Fruit fly (Drosophila melanogaster) whole organism, pupa: ENCODE results near the gene sav.

Experiments used
- CG10348 ChIP-seq: fragments of 200-800 bp; sonication (Bioruptor generic); IDR thresholded peaks from 2 replicates; pipeline ENCODE4 v1.3.6; 2022; ENCODE audit warnings: missing biosample characterization, missing genetic modification characterization
- CG12605 ChIP-seq: fragments of 200-800 bp; sonication (Bioruptor generic); IDR thresholded peaks from 2 replicates; pipeline ENCODE4 v1.3.6; 2022; ENCODE audit warnings: missing biosample characterization, missing genetic modification characterization
- CG13204 ChIP-seq: fragments of 200-800 bp; sonication (Bioruptor generic); optimal IDR thresholded peaks from 2 replicates; lab custom pipeline; 2018; ENCODE audit warnings: missing biosample characterization, mild to moderate bottlenecking, missing genetic modification characterization, moderate library complexity
- CG14655 ChIP-seq: fragments of 200-800 bp; sonication (Bioruptor generic); optimal IDR thresholded peaks from 3 replicates; lab custom pipeline; 2017; ENCODE audit warnings: mild to moderate bottlenecking, missing biosample characterization, missing genetic modification reagents, missing genetic modification characterization
- CG15710 ChIP-seq: fragments of 200-800 bp; sonication (Bioruptor generic); optimal IDR thresholded peaks from 2 replicates; lab custom pipeline; 2018; ENCODE audit warnings: missing biosample characterization, mild to moderate bottlenecking, missing genetic modification characterization, moderate library complexity
- CG17806 ChIP-seq: fragments of 200-800 bp; sonication (Bioruptor generic); optimal IDR thresholded peaks from 2 replicates; lab custom pipeline; 2018; ENCODE audit warnings: missing biosample characterization, mild to moderate bottlenecking, missing genetic modification characterization, moderate library complexity
- CG32121 ChIP-seq: fragments of 200-800 bp; sonication (Bioruptor generic); IDR thresholded peaks from 2 replicates; pipeline ENCODE4 v1.3.6; 2022; ENCODE audit warnings: missing biosample characterization, missing genetic modification characterization
- CG34367 ChIP-seq: fragments of 200-800 bp; sonication (Bioruptor generic); optimal IDR thresholded peaks from 2 replicates; lab custom pipeline; 2018; ENCODE audit warnings: missing biosample characterization, mild to moderate bottlenecking, missing genetic modification characterization
- CG4496 ChIP-seq: fragments of 200-800 bp; sonication (Bioruptor generic); IDR thresholded peaks from 3 replicates; pipeline ENCODE4 v1.3.6; 2022; ENCODE audit warnings: missing biosample characterization, missing genetic modification characterization
- CG8159 ChIP-seq: fragments of 200-800 bp; sonication (Bioruptor generic); optimal IDR thresholded peaks from 3 replicates; lab custom pipeline; 2018; ENCODE audit warnings: missing biosample characterization, mild to moderate bottlenecking, missing genetic modification characterization, moderate library complexity
- CG8301 ChIP-seq: fragments of 200-800 bp; sonication (Bioruptor generic); optimal IDR thresholded peaks from 2 replicates; lab custom pipeline; 2018; ENCODE audit warnings: missing biosample characterization, mild to moderate bottlenecking, missing genetic modification characterization
- CG9948 ChIP-seq: fragments of 200-800 bp; sonication (Bioruptor generic); optimal IDR thresholded peaks from 2 replicates; lab custom pipeline; 2018; ENCODE audit warnings: missing biosample characterization, mild to moderate bottlenecking, missing genetic modification characterization, moderate library complexity
- D1 ChIP-seq: fragments of 200-800 bp; sonication (Bioruptor generic); optimal IDR thresholded peaks from 2 replicates; lab custom pipeline; 2018; ENCODE audit warnings: missing biosample characterization, mild to moderate bottlenecking, missing genetic modification characterization, moderate library complexity
- EcR ChIP-seq: fragments of 200-800 bp; sonication (Bioruptor generic); optimal IDR thresholded peaks from 3 replicates; lab custom pipeline; 2019; ENCODE audit warnings: missing biosample characterization, missing genetic modification characterization, mild to moderate bottlenecking, moderate library complexity, missing genetic modification reagents
- Ets98B ChIP-seq: fragments of 200-800 bp; sonication (Bioruptor generic); IDR thresholded peaks from 2 replicates; pipeline ENCODE4 v1.3.6; 2022; ENCODE audit warnings: missing biosample characterization, missing genetic modification characterization
- Pif1A ChIP-seq: fragments of 200-800 bp; sonication (Bioruptor generic); optimal IDR thresholded peaks from 3 replicates; lab custom pipeline; 2016; ENCODE audit warnings: missing biosample characterization, missing genetic modification characterization
- Pif1B ChIP-seq: fragments of 200-800 bp; sonication (Bioruptor generic); optimal IDR thresholded peaks from 3 replicates; lab custom pipeline; 2016; ENCODE audit warnings: missing biosample characterization, missing genetic modification characterization
- Snoo ChIP-seq: fragments of 200-800 bp; sonication (Bioruptor generic); optimal IDR thresholded peaks from 3 replicates; lab custom pipeline; 2017; ENCODE audit warnings: missing biosample characterization, mild to moderate bottlenecking, missing genetic modification characterization, inconsistent platforms
- fd96Ca ChIP-seq: fragments of 200-800 bp; sonication (Bioruptor generic); IDR thresholded peaks from 3 replicates; pipeline ENCODE4 v1.3.6; 2022; ENCODE audit warnings: missing biosample characterization, missing genetic modification characterization
- gl ChIP-seq: fragments of 200-800 bp; sonication (Bioruptor generic); optimal IDR thresholded peaks from 2 replicates; lab custom pipeline; 2018; ENCODE audit warnings: missing biosample characterization, mild to moderate bottlenecking, missing genetic modification characterization
- rn ChIP-seq: fragments of 200-800 bp; sonication (Bioruptor generic); IDR thresholded peaks from 2 replicates; pipeline ENCODE4 v1.3.6; 2022; ENCODE audit warnings: missing biosample characterization, missing genetic modification characterization

The sav gene

dm6 chr3R:23058858-23059257, 2.2 kb downstream of the sav start, which contains the start of gene Ctns:
Gene Ctns (minus strand): TSS chr3R:23058958.
- TF ChIP-seq CG32121 (GFP tag; lab: Robert Waterston, UW) (no peak), CG14655 (GFP tag; lab: Kevin White, UChicago) (no peak), Pif1A (GFP tag; lab: Kevin White, UChicago) (no peak), Snoo (tag; lab: Kevin White, UChicago) (no peak), CG4496 (GFP tag; lab: Robert Waterston, UW) (no peak), EcR (GFP tag; lab: Kevin White, UChicago) (no peak), Ets98B (GFP tag; lab: Robert Waterston, UW) (no peak)

- TF ChIP-seq CG8301, result no peak
- TF ChIP-seq fd96Ca (GFP tag; lab: Robert Waterston, UW), result no peak
- TF ChIP-seq CG15710 (tag; lab: Kevin White, UChicago), result no peak
- no peak for TF ChIP-seq CG9948 (tag; lab: Kevin White, UChicago)
- TF ChIP-seq gl, result no peak
- no peak for TF ChIP-seq Snoo (tag; lab: Kevin White, UChicago)
- TF ChIP-seq Pif1B (GFP tag; lab: Kevin White, UChicago), result no peak
- no peak for TF ChIP-seq D1
- no peak for TF ChIP-seq Pif1A (GFP tag; lab: Kevin White, UChicago)
- TF ChIP-seq CG34367 (tag; lab: Kevin White, UChicago), result no peak
- no peak for TF ChIP-seq CG12605
- TF ChIP-seq Ets98B (GFP tag; lab: Robert Waterston, UW), result no peak
- TF ChIP-seq EcR (GFP tag; lab: Kevin White, UChicago), result no peak
- no peak for TF ChIP-seq CG17806 (tag; lab: Kevin White, UChicago)
- TF ChIP-seq CG4496 (GFP tag; lab: Robert Waterston, UW), result no peak
Observed at dm6 chr3R:23057390-23057789, 3.7 kb downstream of the sav start.

dm6 chr3R:23056753-23057152, 4.4 kb downstream of the sav start:
- TF ChIP-seq CG10348 (GFP tag; lab: Robert Waterston, UW), result no peak
- no peak for TF ChIP-seq EcR (GFP tag; lab: Kevin White, UChicago)
- no peak for TF ChIP-seq CG32121 (GFP tag; lab: Robert Waterston, UW)
- no peak for TF ChIP-seq CG34367 (tag; lab: Kevin White, UChicago)
- TF ChIP-seq CG13204 (GFP tag; lab: Kevin White, UChicago), result no peak
- TF ChIP-seq CG12605, result no peak
- no peak for TF ChIP-seq Pif1A (GFP tag; lab: Kevin White, UChicago)
- no peak for TF ChIP-seq Snoo (tag; lab: Kevin White, UChicago)
- no peak for TF ChIP-seq gl
- TF ChIP-seq CG4496 (GFP tag; lab: Robert Waterston, UW), result no peak
- TF ChIP-seq rn (GFP tag; lab: Robert Waterston, UW), result no peak
- no peak for TF ChIP-seq Ets98B (GFP tag; lab: Robert Waterston, UW)
- no peak for TF ChIP-seq Pif1B (GFP tag; lab: Kevin White, UChicago)

dm6 chr3R:23056113-23056512, 5.0 kb downstream of the sav start:
- TF ChIP-seq CG8301 (no peak), CG34367 (tag; lab: Kevin White, UChicago) (no peak)

- TF ChIP-seq EcR (GFP tag; lab: Kevin White, UChicago), result no peak
- no peak for TF ChIP-seq CG10348 (GFP tag; lab: Robert Waterston, UW)
- 0 out of 3 replicates have a peak, but pooled peaks have one; percentile 20 for TF ChIP-seq fd96Ca (GFP tag; lab: Robert Waterston, UW)
- TF ChIP-seq Pif1B (GFP tag; lab: Kevin White, UChicago), result no peak
- TF ChIP-seq CG34367 (tag; lab: Kevin White, UChicago), result peak; percentile 20
- peak; percentile 42 for TF ChIP-seq Ets98B (GFP tag; lab: Robert Waterston, UW)
- TF ChIP-seq gl, result peak; percentile 11
- no peak for TF ChIP-seq CG9948 (tag; lab: Kevin White, UChicago)
- TF ChIP-seq rn (GFP tag; lab: Robert Waterston, UW), result no peak
- no peak for TF ChIP-seq CG12605
- TF ChIP-seq CG8159 (tag; lab: Kevin White, UChicago), result no peak
- no peak for TF ChIP-seq D1
- no peak for TF ChIP-seq CG14655 (GFP tag; lab: Kevin White, UChicago)
- TF ChIP-seq CG8301, result no peak
- TF ChIP-seq CG32121 (GFP tag; lab: Robert Waterston, UW), result peak; percentile 28; the same call in 1 of the 2 replicates
- no peak for TF ChIP-seq CG13204 (GFP tag; lab: Kevin White, UChicago)
- TF ChIP-seq Pif1A (GFP tag; lab: Kevin White, UChicago), result no peak
- TF ChIP-seq CG4496 (GFP tag; lab: Robert Waterston, UW), result peak; percentile 83
- TF ChIP-seq CG17806 (tag; lab: Kevin White, UChicago), result peak; percentile 56
- peak; percentile 38 for TF ChIP-seq CG15710 (tag; lab: Kevin White, UChicago)
- TF ChIP-seq Snoo (tag; lab: Kevin White, UChicago), result peak; percentile 71
Observed at dm6 chr3R:23053936-23054335, 7.2 kb downstream of the sav start, which contains the start of gene p53. Gene p53 (minus strand): TSS chr3R:23054082.

dm6 chr3R:23053135-23053730, 7.9 kb downstream of the sav start:
- TF ChIP-seq D1 (no peak), CG4496 (GFP tag; lab: Robert Waterston, UW) (no peak), CG12605 (no peak), CG8301 (no peak), EcR (GFP tag; lab: Kevin White, UChicago) (no peak), Snoo (tag; lab: Kevin White, UChicago) (no peak)
